Worm (Caenorhabditis elegans) whole organism, L2 larva: ENCODE results near the gene cdh-12.

Experiments used
- F13H6.1 ChIP-seq: sonication (generic microtip); optimal IDR thresholded peaks from 2 replicates; lab custom pipeline; 2016; ENCODE audit warnings: missing genetic modification characterization, missing compliant biosample characterization
- ZK546.5 ChIP-seq: sonication (generic microtip); optimal IDR thresholded peaks from 2 replicates; lab custom pipeline; 2017; ENCODE audit warnings: missing biosample characterization, missing genetic modification characterization
- ama-1 ChIP-seq: fragments of 150-350 bp; optimal IDR thresholded peaks from 2 replicates; lab custom pipeline; 2018; ENCODE audit warnings: inconsistent platforms
- ceh-16 ChIP-seq: fragments of 150-350 bp; optimal IDR thresholded peaks from 2 replicates; lab custom pipeline; 2014; ENCODE audit warnings: missing biosample characterization, missing genetic modification characterization
- ceh-82 ChIP-seq: fragments of 150-350 bp; optimal IDR thresholded peaks from 2 replicates; lab custom pipeline; 2014; ENCODE audit warnings: missing biosample characterization, missing genetic modification characterization
- crh-2 ChIP-seq: sonication (generic microtip); optimal IDR thresholded peaks from 2 replicates; lab custom pipeline; 2017; ENCODE audit warnings: missing biosample characterization, missing genetic modification characterization
- dmd-4 ChIP-seq: sonication (generic microtip); optimal IDR thresholded peaks from 2 replicates; lab custom pipeline; 2017; ENCODE audit warnings: missing biosample characterization, missing genetic modification characterization
- gmeb-1 ChIP-seq: fragments of 150-350 bp; optimal IDR thresholded peaks from 2 replicates; lab custom pipeline; 2014; ENCODE audit warnings: missing biosample characterization, missing genetic modification characterization
- lin-39 ChIP-seq: fragments of 150-350 bp; optimal IDR thresholded peaks from 2 replicates; lab custom pipeline; 2014; ENCODE audit warnings: missing biosample characterization, missing genetic modification reagents, missing genetic modification characterization
- mab-5 ChIP-seq: fragments of 150-350 bp; optimal IDR thresholded peaks from 2 replicates; lab custom pipeline; 2014; ENCODE audit warnings: missing biosample characterization, missing genetic modification characterization
- mdl-1 ChIP-seq, 2 experiments: fragments of 150-350 bp in 1 of 2; sonication (generic microtip) in 1 of 2; optimal IDR thresholded peaks; 2 replicates each; lab custom pipeline; 2017; ENCODE audit warnings: missing biosample characterization in 2 of 2, missing genetic modification characterization in 2 of 2
- nhr-12 ChIP-seq: fragments of 150-350 bp; optimal IDR thresholded peaks from 2 replicates; lab custom pipeline; 2014; ENCODE audit warnings: missing biosample characterization, missing genetic modification characterization
- nhr-129 ChIP-seq: fragments of 150-350 bp; optimal IDR thresholded peaks from 2 replicates; lab custom pipeline; 2014; ENCODE audit warnings: missing biosample characterization, missing genetic modification characterization
- ztf-4 ChIP-seq: fragments of 150-350 bp; optimal IDR thresholded peaks from 2 replicates; lab custom pipeline; 2014; ENCODE audit warnings: missing biosample characterization, missing genetic modification characterization

The cdh-12 gene

DNA sequence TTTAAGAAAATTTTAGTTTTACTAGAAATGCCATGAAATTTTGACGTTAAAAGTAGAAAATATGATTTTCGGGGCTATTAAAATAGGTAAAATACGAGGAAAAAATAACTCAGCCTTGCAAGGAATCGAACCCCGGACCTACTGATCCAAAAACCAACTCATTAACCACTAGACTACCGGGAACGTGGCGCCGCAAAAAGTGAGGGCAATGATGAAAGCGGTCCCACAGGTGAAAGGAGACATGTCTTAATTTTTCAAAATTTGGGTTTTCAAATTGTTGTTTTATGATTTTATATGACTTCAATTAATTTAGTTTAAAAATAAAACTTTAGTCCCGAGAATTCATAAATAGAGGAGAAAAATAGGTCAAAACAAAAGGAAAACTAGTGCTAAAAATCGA lies 78.8 kb downstream of the cdh-12 start:
- no peak for TF ChIP-seq mab-5 (tag; lab: Kevin White, UChicago)
- no peak for TF ChIP-seq crh-2
- TF ChIP-seq ceh-16 (tag; lab: Kevin White, UChicago), result no peak
- TF ChIP-seq gmeb-1, result no peak
- TF ChIP-seq nhr-129 (tag; lab: Kevin White, UChicago), result no peak
- no peak for TF ChIP-seq ztf-4
- no peak for TF ChIP-seq dmd-4 (tag; lab: Kevin White, UChicago)
- TF ChIP-seq ZK546.5 (tag; lab: Kevin White, UChicago), result no peak
- no peak for TF ChIP-seq lin-39 (tag; lab: Kevin White, UChicago)
- TF ChIP-seq nhr-12, result no peak
- TF ChIP-seq ceh-82, result no peak
- no peak for TF ChIP-seq F13H6.1 (tag; lab: Kevin White, UChicago)
- no peak for TF ChIP-seq ama-1
- TF ChIP-seq mdl-1 (tag; optimal IDR thresholded peaks at IDR 0.05; lab: Kevin White, UChicago), result no peak
